Worm (Caenorhabditis elegans) whole organism, midembryonic: Measurements from ENCODE around the gene daf-36.

Source experiments
- T22C8.4 ChIP-seq: fragments of 200-800 bp; sonication (Bioruptor generic); IDR thresholded peaks from 2 replicates; pipeline ENCODE4 v1.3.6; 2022; ENCODE audit warnings: missing genetic modification characterization, missing compliant biosample characterization
- cog-1 ChIP-seq: sonication (generic microtip); optimal IDR thresholded peaks from 2 replicates; lab custom pipeline; 2016; ENCODE audit warnings: missing genetic modification characterization, missing compliant biosample characterization
- flt-1 ChIP-seq: fragments of 200-800 bp; sonication (Bioruptor generic); IDR thresholded peaks from 2 replicates; pipeline ENCODE4 v1.3.6; 2022; ENCODE audit warnings: missing genetic modification characterization, missing compliant biosample characterization
- klf-2 ChIP-seq: fragments of 200-800 bp; sonication (Bioruptor generic); conservative IDR thresholded peaks from 2 replicates; pipeline ENCODE4 v1.3.6; 2022; ENCODE audit warnings: missing genetic modification reagents, missing genetic modification characterization, missing compliant biosample characterization
- med-1 ChIP-seq: sonication (generic microtip); optimal IDR thresholded peaks from 2 replicates; lab custom pipeline; 2017; ENCODE audit warnings: missing genetic modification characterization, mild to moderate bottlenecking, missing compliant biosample characterization, antibody characterized with exemption, missing genetic modification reagents; ENCODE audit not compliant: insufficient read depth
- ref-1 ChIP-seq: fragments of 200-800 bp; sonication (Bioruptor generic); conservative IDR thresholded peaks from 2 replicates; pipeline ENCODE4 v1.3.6; 2022; ENCODE audit warnings: missing genetic modification reagents, missing genetic modification characterization, missing compliant biosample characterization
- tab-1 ChIP-seq: fragments of 200-800 bp; sonication (Bioruptor generic); IDR thresholded peaks from 2 replicates; pipeline ENCODE4 v1.3.6; 2022; ENCODE audit warnings: missing genetic modification characterization, missing compliant biosample characterization
- ztf-23 ChIP-seq: fragments of 200-800 bp; sonication (Bioruptor generic); IDR thresholded peaks from 2 replicates; pipeline ENCODE4 v1.3.6; 2022; ENCODE audit warnings: missing genetic modification reagents, missing genetic modification characterization, missing compliant biosample characterization
- ztf-29 ChIP-seq: fragments of 200-800 bp; sonication (Bioruptor generic); IDR thresholded peaks from 2 replicates; pipeline ENCODE4 v1.3.6; 2022; ENCODE audit warnings: missing genetic modification reagents, missing genetic modification characterization, missing compliant biosample characterization

daf-36 gene

DNA sequence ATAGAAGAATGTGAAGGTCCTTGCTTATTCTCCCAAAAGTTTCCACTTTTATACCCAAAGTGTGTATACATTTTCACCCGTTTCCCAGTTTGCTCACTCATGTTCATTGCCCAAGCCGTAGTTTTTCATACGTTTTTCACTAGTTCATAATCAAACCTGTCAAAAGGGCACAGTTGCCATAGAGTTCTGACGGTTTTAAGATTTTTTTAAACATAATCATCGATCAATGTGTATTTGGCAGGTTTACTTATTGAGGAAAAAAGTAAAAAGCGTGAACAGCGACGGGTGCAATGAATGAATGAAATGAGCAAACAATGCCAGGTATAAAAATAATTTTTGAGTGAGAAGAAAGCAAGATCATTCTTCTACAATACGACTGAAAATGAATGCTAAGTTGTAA, 4.2 kb downstream of the daf-36 start, which contains the start of the genes fipr-5 and fipr-9:
Gene fipr-5, minus strand, starts transcription at position 101 of the 400 bp plus-strand sequence.
Gene fipr-9, plus strand, starts transcription at position 346 of the 400 bp plus-strand sequence.
- no peak for TF ChIP-seq ztf-29

DNA sequence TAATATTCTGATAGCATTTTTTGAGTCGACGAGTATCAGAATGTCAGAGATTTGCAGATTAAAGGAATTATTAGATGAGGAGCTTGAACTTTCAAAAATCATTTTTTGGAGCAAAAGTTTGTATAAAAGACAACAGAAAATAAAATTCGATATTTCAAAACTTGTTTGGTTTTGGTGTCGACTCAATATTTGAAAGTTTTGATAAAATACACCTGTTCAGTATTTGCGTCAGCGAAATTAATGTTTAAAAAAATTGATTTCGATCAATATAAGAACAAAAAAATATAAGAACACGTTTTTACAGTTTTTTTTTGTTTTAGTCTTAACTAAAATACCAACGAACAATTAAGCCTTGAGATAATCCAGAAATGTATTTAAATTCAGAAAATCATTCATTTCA, 4.9 kb downstream of the daf-36 start, which contains the start of gene C12D8.13:
Gene C12D8.13, minus strand, starts transcription at position 101 of the 400 bp plus-strand sequence.
- TF ChIP-seq ztf-29 = no peak
- TF ChIP-seq flt-1 = no peak
- TF ChIP-seq T22C8.4 (GFP tag; lab: Robert Waterston, UW) = no peak
- TF ChIP-seq tab-1 (GFP tag; lab: Robert Waterston, UW) = no peak
- TF ChIP-seq med-1 (GFP tag; lab: Kevin White, UChicago) = no peak
- TF ChIP-seq klf-2 (GFP tag; lab: Robert Waterston, UW) = no peak
- TF ChIP-seq cog-1 = no peak
- TF ChIP-seq ztf-23 (GFP tag; lab: Robert Waterston, UW) = no peak
- no peak for TF ChIP-seq ref-1 (GFP tag; lab: Robert Waterston, UW)

DNA sequence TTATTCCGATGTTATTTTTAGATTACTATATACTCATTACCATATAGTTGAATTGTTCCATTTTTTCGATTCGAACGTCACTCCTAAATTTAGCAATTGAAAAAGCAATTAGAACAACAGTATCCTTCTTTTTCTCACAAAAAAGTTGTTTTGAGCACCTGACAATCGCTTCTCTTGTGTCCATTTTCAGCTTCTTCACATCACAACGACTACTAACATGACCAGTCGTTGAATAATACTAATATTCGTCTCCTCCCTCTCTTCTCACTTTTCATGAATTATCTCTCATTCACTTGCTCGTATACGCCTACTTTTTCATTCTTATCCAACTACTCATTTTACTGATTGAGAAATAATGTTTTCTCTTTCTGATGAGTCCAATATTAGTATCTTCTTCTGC, 8.8 kb downstream of the daf-36 start, which contains the start of gene ZK856.14:
Gene ZK856.14, plus strand, starts transcription at position 301 of the 400 bp plus-strand sequence.
- TF ChIP-seq cog-1 (no peak), ztf-29 (no peak), flt-1 (no peak), med-1 (GFP tag; lab: Kevin White, UChicago) (no peak), klf-2 (GFP tag; lab: Robert Waterston, UW) (no peak), ref-1 (GFP tag; lab: Robert Waterston, UW) (no peak), ztf-23 (GFP tag; lab: Robert Waterston, UW) (no peak), tab-1 (GFP tag; lab: Robert Waterston, UW) (no peak), T22C8.4 (GFP tag; lab: Robert Waterston, UW) (no peak)

DNA sequence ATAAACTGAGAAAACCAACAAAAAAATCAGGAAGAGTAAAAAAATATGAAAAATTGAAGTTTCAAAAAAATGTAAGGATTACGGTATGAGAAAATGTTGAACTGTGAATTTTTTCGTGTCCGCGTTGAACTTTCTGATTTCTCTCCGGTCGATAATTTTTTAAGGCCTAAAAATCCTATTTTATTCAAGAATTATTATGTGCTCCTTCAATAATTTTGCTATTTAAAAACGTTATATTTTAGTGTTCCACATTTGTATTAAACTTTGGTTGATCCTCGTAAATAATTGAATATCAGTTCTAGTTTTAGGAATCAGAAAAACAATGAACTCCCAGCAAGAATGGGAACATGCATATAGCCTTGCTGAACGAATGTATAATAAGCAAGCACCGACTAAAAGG, 12.9 kb downstream of the daf-36 start, which contains the start of gene hpo-40:
Gene hpo-40, plus strand, starts transcription at position 301 of the 400 bp plus-strand sequence.
- TF ChIP-seq flt-1 (no peak), med-1 (GFP tag; lab: Kevin White, UChicago) (no peak), ztf-29 (no peak), tab-1 (GFP tag; lab: Robert Waterston, UW) (no peak), ref-1 (GFP tag; lab: Robert Waterston, UW) (no peak), cog-1 (no peak), T22C8.4 (GFP tag; lab: Robert Waterston, UW) (no peak), ztf-23 (GFP tag; lab: Robert Waterston, UW) (no peak), klf-2 (GFP tag; lab: Robert Waterston, UW) (no peak)

DNA sequence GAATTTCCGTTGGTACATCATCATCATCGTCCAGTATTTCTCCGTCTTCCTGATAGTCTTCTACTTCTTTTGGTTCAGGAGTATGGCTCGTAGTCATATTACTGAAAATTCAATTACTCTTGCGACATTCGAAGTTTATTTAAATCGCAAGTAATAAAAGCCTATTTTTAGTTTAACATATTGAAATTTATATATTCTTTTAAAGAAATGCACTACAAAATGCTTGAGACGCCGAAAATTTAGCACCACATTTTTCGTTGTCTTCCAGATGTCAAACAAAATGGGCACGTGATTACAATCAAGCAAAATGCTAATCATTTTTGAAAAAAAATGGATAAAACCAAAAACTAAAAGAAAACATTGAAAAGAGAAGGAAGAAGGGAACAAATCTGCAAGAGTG, 13.5 kb downstream of the daf-36 start, which contains the start of gene zhit-3:
Gene zhit-3, minus strand, starts transcription at position 101 of the 400 bp plus-strand sequence.
- TF ChIP-seq ztf-23 (GFP tag; lab: Robert Waterston, UW) (no peak), cog-1 (no peak), klf-2 (GFP tag; lab: Robert Waterston, UW) (no peak), ztf-29 (no peak)

DNA sequence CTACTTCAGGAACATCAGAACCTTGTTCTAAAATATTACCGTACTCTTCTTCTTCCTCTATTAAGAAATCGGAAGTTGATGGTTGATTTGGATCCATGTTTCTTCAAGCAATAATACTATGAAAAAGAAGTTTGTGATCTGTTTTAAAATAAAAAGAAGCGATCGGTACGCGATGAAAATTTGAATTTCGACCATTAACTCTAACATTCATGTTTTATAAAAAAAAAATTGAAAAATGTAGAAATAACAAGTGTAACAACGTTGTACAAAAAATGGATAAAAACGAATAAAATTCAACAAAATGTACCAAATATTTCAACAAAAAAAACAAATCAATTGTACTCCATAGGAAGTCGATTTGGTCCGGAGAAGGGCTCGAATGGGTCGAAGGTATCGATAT, 15.3 kb downstream of the daf-36 start, which contains the start of gene tftc-3:
Gene tftc-3, minus strand, starts transcription at position 101 of the 400 bp plus-strand sequence.
- TF ChIP-seq cog-1 = no peak
- no peak for TF ChIP-seq tab-1 (GFP tag; lab: Robert Waterston, UW)
- TF ChIP-seq ztf-29 = no peak
- TF ChIP-seq klf-2 (GFP tag; lab: Robert Waterston, UW) = no peak

DNA sequence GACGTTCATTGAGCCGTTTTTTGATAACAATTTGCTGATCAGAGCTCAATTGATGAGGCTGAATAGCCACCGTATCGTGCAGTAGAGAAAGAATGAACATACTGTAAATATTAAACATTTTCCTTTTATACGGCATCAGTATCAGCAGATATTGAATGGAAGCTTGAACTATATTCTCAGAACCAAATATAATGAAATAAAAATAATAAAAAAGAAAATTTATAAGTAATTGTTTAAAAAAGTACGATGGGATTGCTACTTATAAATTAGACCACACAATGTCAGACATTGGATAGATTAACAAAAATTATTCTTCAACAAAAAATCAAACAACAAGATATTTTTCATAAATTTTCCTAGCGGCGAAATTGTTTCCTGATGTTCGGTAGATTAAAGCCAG, 19.0 kb downstream of the daf-36 start, which contains the start of gene rpc-25:
Gene rpc-25, minus strand, starts transcription at position 101 of the 400 bp plus-strand sequence.
- TF ChIP-seq med-1 (GFP tag; lab: Kevin White, UChicago) (no peak), flt-1 (no peak), klf-2 (GFP tag; lab: Robert Waterston, UW) (no peak), T22C8.4 (GFP tag; lab: Robert Waterston, UW) (no peak), ztf-29 (no peak), cog-1 (no peak), tab-1 (GFP tag; lab: Robert Waterston, UW) (no peak), ztf-23 (GFP tag; lab: Robert Waterston, UW) (no peak), ref-1 (GFP tag; lab: Robert Waterston, UW) (no peak)

DNA sequence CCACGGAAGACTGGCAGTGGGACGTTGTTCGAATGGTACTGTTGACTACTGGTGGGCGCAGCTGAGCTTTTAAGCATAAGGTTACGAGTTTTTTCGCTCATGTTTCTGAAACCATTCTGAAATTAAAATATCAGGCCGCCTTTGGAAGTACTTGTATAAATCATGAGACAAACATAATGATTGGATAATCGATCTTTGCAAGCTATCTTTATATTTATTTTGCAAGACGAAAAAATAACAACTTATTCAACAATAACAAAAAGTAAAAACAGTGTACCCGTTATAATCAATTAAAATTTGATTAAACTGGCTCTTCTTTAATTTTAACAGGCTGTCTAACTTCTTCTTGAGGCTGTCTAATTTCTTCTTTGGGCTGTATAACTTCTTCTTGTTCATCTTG, 20.0 kb downstream of the daf-36 start, which contains the start of gene ZK856.16:
Gene ZK856.16, minus strand, starts transcription at position 101 of the 400 bp plus-strand sequence.
- TF ChIP-seq T22C8.4 (GFP tag; lab: Robert Waterston, UW) (no peak), ref-1 (GFP tag; lab: Robert Waterston, UW) (no peak), cog-1 (no peak), klf-2 (GFP tag; lab: Robert Waterston, UW) (no peak), med-1 (GFP tag; lab: Kevin White, UChicago) (no peak), flt-1 (no peak), tab-1 (GFP tag; lab: Robert Waterston, UW) (no peak), ztf-23 (GFP tag; lab: Robert Waterston, UW) (no peak), ztf-29 (no peak)

DNA sequence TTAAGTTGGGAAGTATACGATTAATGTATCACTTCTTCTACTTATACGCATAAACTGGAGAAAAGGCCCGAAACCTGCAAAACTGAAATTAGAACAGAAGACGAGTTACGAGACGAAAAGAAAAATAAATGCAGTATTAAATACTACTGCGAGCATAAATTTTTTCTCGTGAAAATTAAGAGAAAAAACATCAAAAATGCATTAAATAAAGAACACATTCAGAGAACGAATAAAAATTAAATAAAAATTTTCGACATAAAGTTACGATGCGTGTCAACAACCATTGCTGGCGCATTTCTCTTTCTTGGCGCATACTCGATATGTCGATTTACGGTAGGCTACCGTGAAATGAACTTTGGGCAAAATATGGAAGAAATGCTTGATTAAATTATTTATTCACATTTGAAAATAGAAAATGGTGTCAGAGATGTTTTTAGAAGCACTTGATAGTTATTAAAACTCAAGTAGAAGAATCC, 20.6 kb downstream of the daf-36 start, which contains the start of the genes ZK856.19 and ZK856.11:
Gene ZK856.19, minus strand, starts transcription at position 51 of the 476 bp plus-strand sequence.
Gene ZK856.11, minus strand, starts transcription at position 76 of the 476 bp plus-strand sequence.
- TF ChIP-seq ztf-23 (GFP tag; lab: Robert Waterston, UW) = no peak
- no peak for TF ChIP-seq cog-1
- no peak for TF ChIP-seq ref-1 (GFP tag; lab: Robert Waterston, UW)
- no peak for TF ChIP-seq klf-2 (GFP tag; lab: Robert Waterston, UW)
- no peak for TF ChIP-seq tab-1 (GFP tag; lab: Robert Waterston, UW)
- no peak for TF ChIP-seq T22C8.4 (GFP tag; lab: Robert Waterston, UW)

DNA sequence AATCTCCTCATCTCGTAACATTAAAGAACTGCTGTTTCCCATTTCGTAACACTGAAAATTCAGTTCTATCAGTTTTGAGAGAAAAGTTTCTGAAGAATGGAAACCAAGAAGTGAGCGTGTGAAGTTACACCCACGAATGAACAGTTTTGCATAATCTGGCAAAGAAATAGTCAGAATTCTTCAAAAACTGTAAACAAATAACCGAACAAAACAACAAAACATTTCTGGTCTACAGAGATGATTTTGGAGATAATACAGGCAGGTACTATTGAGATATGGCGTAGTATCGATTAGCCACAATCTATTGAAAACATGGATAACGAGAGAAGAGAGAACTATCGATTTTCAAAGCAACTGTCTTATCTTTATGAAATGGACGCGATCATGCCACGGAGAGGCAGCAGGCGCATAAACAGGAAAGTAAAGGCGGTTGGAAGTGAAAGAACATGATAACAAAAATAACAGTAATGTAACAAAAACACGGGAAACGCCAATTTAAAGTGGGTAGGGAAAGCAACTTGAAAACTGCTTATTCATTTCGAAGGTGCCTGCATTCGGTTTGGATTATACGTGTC, 22.0 kb downstream of the daf-36 start, which contains the start of gene chpf-1:
Gene chpf-1, minus strand, starts transcription at position 51 of the 575 bp plus-strand sequence.
- TF ChIP-seq med-1 (GFP tag; lab: Kevin White, UChicago) (no peak), T22C8.4 (GFP tag; lab: Robert Waterston, UW) (no peak; the same call in 1 of the 2 replicates), ref-1 (GFP tag; lab: Robert Waterston, UW) (no peak), flt-1 (no peak), ztf-23 (GFP tag; lab: Robert Waterston, UW) (no peak)
